Fruit fly (Drosophila melanogaster) whole organism, embryonic: Measurements from ENCODE around the gene pkaap.

Experiments
- CG10274 ChIP-seq: fragments of 200-800 bp; sonication (Bioruptor generic); optimal IDR thresholded peaks from 3 replicates; lab custom pipeline; 2017; ENCODE audit warnings: missing biosample characterization, mild to moderate bottlenecking, missing genetic modification characterization
- CG10321 ChIP-seq: fragments of 200-800 bp; sonication (Bioruptor generic); IDR thresholded peaks from 2 replicates; pipeline ENCODE4 v1.3.6; 2022; ENCODE audit warnings: missing biosample characterization, missing genetic modification characterization
- CG12104 ChIP-seq: fragments of 200-800 bp; sonication (Bioruptor generic); optimal IDR thresholded peaks from 3 replicates; lab custom pipeline; 2016; ENCODE audit warnings: missing biosample characterization, missing genetic modification characterization
- CG14860 ChIP-seq: fragments of 200-800 bp; sonication (Bioruptor generic); IDR thresholded peaks from 3 replicates; pipeline ENCODE4 v1.3.6; 2022; ENCODE audit warnings: missing biosample characterization, missing genetic modification characterization; ENCODE audit not compliant: partially characterized antibody
- CG15514 ChIP-seq: fragments of 200-800 bp; sonication (Bioruptor generic); optimal IDR thresholded peaks from 3 replicates; lab custom pipeline; 2017; ENCODE audit warnings: missing biosample characterization, missing genetic modification characterization, mild to moderate bottlenecking, moderate library complexity, missing genetic modification reagents
- CG1602 ChIP-seq: fragments of 200-800 bp; sonication (Bioruptor generic); optimal IDR thresholded peaks from 3 replicates; lab custom pipeline; 2016; ENCODE audit warnings: missing biosample characterization, missing genetic modification characterization
- CG17612 ChIP-seq: fragments of 200-800 bp; sonication (Bioruptor generic); IDR thresholded peaks from 2 replicates; pipeline ENCODE4 v1.3.6; 2022; ENCODE audit warnings: missing biosample characterization, missing genetic modification characterization
- CG30020 ChIP-seq: fragments of 200-800 bp; optimal IDR thresholded peaks from 2 replicates; lab custom pipeline; 2019; ENCODE audit warnings: missing biosample characterization, mild to moderate bottlenecking, missing genetic modification characterization, moderate library complexity
- CG32532 ChIP-seq: fragments of 200-800 bp; sonication (Bioruptor generic); IDR thresholded peaks from 2 replicates; pipeline ENCODE4 v1.3.6; 2022; ENCODE audit warnings: missing biosample characterization, missing genetic modification characterization
- CG5180 ChIP-seq: fragments of 200-800 bp; sonication (Bioruptor generic); optimal IDR thresholded peaks from 3 replicates; lab custom pipeline; 2017; ENCODE audit warnings: missing biosample characterization, missing genetic modification characterization, mild to moderate bottlenecking, moderate library complexity, missing genetic modification reagents
- CG7745 ChIP-seq: fragments of 200-800 bp; sonication (Bioruptor generic); optimal IDR thresholded peaks from 2 replicates; lab custom pipeline; 2018; ENCODE audit warnings: missing biosample characterization, mild to moderate bottlenecking, missing genetic modification characterization, moderate library complexity
- CTCF ChIP-seq: fragments of 200-800 bp; sonication (Bioruptor generic); optimal IDR thresholded peaks from 2 replicates; lab custom pipeline; 2017; ENCODE audit warnings: missing biosample characterization, mild to moderate bottlenecking, missing genetic modification characterization, moderate library complexity
- CrebB ChIP-seq: fragments of 200-800 bp; sonication (Bioruptor generic); optimal IDR thresholded peaks from 3 replicates; lab custom pipeline; 2018; ENCODE audit warnings: missing biosample characterization, mild to moderate bottlenecking, missing genetic modification characterization
- D ChIP-seq, 2 experiments: fragments of 200-800 bp in 1 of 2; fragments of >200 bp in 1 of 2; sonication (Bioruptor generic) in 1 of 2; optimal IDR thresholded peaks; 2 replicates in 1 of 2; 3 replicates in 1 of 2; lab custom pipeline; 2017; ENCODE audit warnings: mild to moderate bottlenecking in 1 of 2, missing biosample characterization in 1 of 2, missing genetic modification characterization in 1 of 2, missing genetic modification reagents in 1 of 2
- Dfd ChIP-seq, 2 experiments: fragments of >200 bp; optimal IDR thresholded peaks; 2 replicates each; lab custom pipeline; 2017; ENCODE audit warnings: missing biosample characterization in 2 of 2, missing genetic modification characterization in 2 of 2
- E2f1 ChIP-seq: fragments of 200-800 bp; sonication (Bioruptor generic); IDR thresholded peaks from 2 replicates; pipeline ENCODE4 v1.3.6; 2022; ENCODE audit warnings: missing biosample characterization, missing genetic modification characterization
- Eip74EF ChIP-seq, 2 experiments: fragments of 200-800 bp in 1 of 2; fragments of >200 bp in 1 of 2; sonication (Bioruptor generic) in 1 of 2; optimal IDR thresholded peaks; 2 replicates each; lab custom pipeline; 2017 to 2019; ENCODE audit warnings: missing biosample characterization in 2 of 2, missing genetic modification characterization in 2 of 2, mild to moderate bottlenecking in 1 of 2, moderate library complexity in 1 of 2
- Elba2 ChIP-seq: fragments of 200-800 bp; sonication (Bioruptor generic); optimal IDR thresholded peaks from 3 replicates; lab custom pipeline; 2016; ENCODE audit warnings: missing biosample characterization, missing genetic modification characterization
- Ets97D ChIP-seq: fragments of 200-800 bp; sonication (Bioruptor generic); optimal IDR thresholded peaks from 3 replicates; lab custom pipeline; 2016; ENCODE audit warnings: missing biosample characterization, missing genetic modification characterization
- Gsc ChIP-seq: fragments of 200-800 bp; sonication (Bioruptor generic); IDR thresholded peaks from 2 replicates; pipeline ENCODE4 v1.3.6; 2022; ENCODE audit warnings: missing biosample characterization, missing genetic modification characterization
- Hr3 ChIP-seq: fragments of 200-800 bp; sonication (Bioruptor generic); optimal IDR thresholded peaks from 3 replicates; lab custom pipeline; 2016; ENCODE audit warnings: missing biosample characterization, missing genetic modification characterization
- Kr ChIP-seq: fragments of 200-800 bp; sonication (Bioruptor generic); optimal IDR thresholded peaks from 2 replicates; lab custom pipeline; 2017; ENCODE audit warnings: missing biosample characterization, mild to moderate bottlenecking, missing genetic modification characterization
- PHDP ChIP-seq: fragments of 200-800 bp; sonication (Bioruptor generic); optimal IDR thresholded peaks from 3 replicates; lab custom pipeline; 2018; ENCODE audit warnings: missing biosample characterization, mild to moderate bottlenecking, missing genetic modification characterization, moderate library complexity
- Sry-β ChIP-seq: fragments of 200-800 bp; sonication (Bioruptor generic); optimal IDR thresholded peaks from 2 replicates; lab custom pipeline; 2018; ENCODE audit warnings: missing biosample characterization, mild to moderate bottlenecking, missing genetic modification characterization, moderate library complexity
- Usf ChIP-seq: fragments of 200-800 bp; sonication (Bioruptor generic); optimal IDR thresholded peaks from 2 replicates; lab custom pipeline; 2017; ENCODE audit warnings: missing genotype, missing biosample characterization, missing genetic modification characterization
- ab ChIP-seq: fragments of 200-800 bp; sonication (Bioruptor generic); optimal IDR thresholded peaks from 2 replicates; lab custom pipeline; 2016; ENCODE audit warnings: missing biosample characterization, missing genetic modification characterization
- ac ChIP-seq: fragments of 200-800 bp; sonication (Bioruptor generic); optimal IDR thresholded peaks from 3 replicates; lab custom pipeline; 2017; ENCODE audit warnings: missing biosample characterization, mild to moderate bottlenecking, missing genetic modification characterization
- bbx ChIP-seq: fragments of 200-800 bp; sonication (Bioruptor generic); IDR thresholded peaks from 2 replicates; pipeline ENCODE4 v1.3.6; 2022; ENCODE audit warnings: missing biosample characterization, missing genetic modification characterization; ENCODE audit not compliant: partially characterized antibody
- bsh ChIP-seq, 2 experiments: fragments of 200-800 bp; sonication (Bioruptor generic); optimal IDR thresholded peaks; 2 replicates each; lab custom pipeline; 2017 to 2018; ENCODE audit warnings: mild to moderate bottlenecking in 2 of 2, missing biosample characterization in 2 of 2, missing genetic modification characterization in 2 of 2, moderate library complexity in 1 of 2
- cad ChIP-seq: fragments of >200 bp; optimal IDR thresholded peaks from 2 replicates; lab custom pipeline; 2017; ENCODE audit warnings: missing biosample characterization, missing genetic modification characterization
- cwo ChIP-seq: fragments of 200-800 bp; sonication (Bioruptor generic); optimal IDR thresholded peaks from 3 replicates; lab custom pipeline; 2017; ENCODE audit warnings: missing biosample characterization, missing genetic modification characterization, mild to moderate bottlenecking, moderate library complexity, missing genetic modification reagents
- da ChIP-seq: fragments of 200-800 bp; sonication (Bioruptor generic); optimal IDR thresholded peaks from 2 replicates; lab custom pipeline; 2016; ENCODE audit warnings: missing biosample characterization, missing genetic modification characterization
- dan ChIP-seq: fragments of 200-800 bp; sonication (Bioruptor generic); IDR thresholded peaks from 2 replicates; pipeline ENCODE4 v1.3.6; 2022; ENCODE audit warnings: missing biosample characterization, missing genetic modification characterization
- danr ChIP-seq: fragments of 200-800 bp; sonication (Bioruptor generic); IDR thresholded peaks from 2 replicates; pipeline ENCODE4 v1.3.6; 2022; ENCODE audit warnings: missing biosample characterization, missing genetic modification characterization
- dati ChIP-seq: fragments of 200-800 bp; sonication (Bioruptor generic); IDR thresholded peaks from 2 replicates; pipeline ENCODE4 v1.3.6; 2022; ENCODE audit warnings: missing biosample characterization, missing genetic modification characterization
- dimm ChIP-seq: fragments of 200-800 bp; sonication (Bioruptor generic); IDR thresholded peaks from 2 replicates; pipeline ENCODE4 v1.3.6; 2022; ENCODE audit warnings: missing biosample characterization, missing genetic modification characterization
- dmrt99B ChIP-seq: fragments of 200-800 bp; sonication (Bioruptor generic); optimal IDR thresholded peaks from 2 replicates; lab custom pipeline; 2018; ENCODE audit warnings: missing biosample characterization, mild to moderate bottlenecking, missing genetic modification characterization, moderate library complexity
- en ChIP-seq: fragments of 200-800 bp; sonication (Bioruptor generic); optimal IDR thresholded peaks from 2 replicates; lab custom pipeline; 2016; ENCODE audit warnings: missing biosample characterization, missing genetic modification characterization
- grau ChIP-seq: fragments of 200-800 bp; optimal IDR thresholded peaks from 3 replicates; lab custom pipeline; 2019; ENCODE audit warnings: missing biosample characterization, mild to moderate bottlenecking, missing genetic modification characterization, moderate library complexity
- gsb ChIP-seq: fragments of 200-800 bp; sonication (Bioruptor generic); IDR thresholded peaks from 2 replicates; pipeline ENCODE4 v1.3.6; 2022; ENCODE audit warnings: missing biosample characterization, missing genetic modification characterization
- jumu ChIP-seq: fragments of 200-800 bp; sonication (Bioruptor generic); optimal IDR thresholded peaks from 3 replicates; lab custom pipeline; 2016; ENCODE audit warnings: missing biosample characterization, missing genetic modification characterization
- lov ChIP-seq, 2 experiments: fragments of 200-800 bp in 1 of 2; fragments of >200 bp in 1 of 2; sonication (Bioruptor generic) in 1 of 2; IDR thresholded peaks in 1 of 2; optimal IDR thresholded peaks in 1 of 2; 2 replicates in 1 of 2; 3 replicates in 1 of 2; pipeline versions ENCODE4 v1.3.6 to Lab custom; 2017 to 2022; ENCODE audit warnings: missing biosample characterization in 1 of 2, missing genetic modification characterization in 1 of 2
- mld ChIP-seq: fragments of 200-800 bp; sonication (Bioruptor generic); IDR thresholded peaks from 3 replicates; pipeline ENCODE4 v1.3.6; 2022; ENCODE audit warnings: missing biosample characterization, missing genetic modification characterization; ENCODE audit not compliant: partially characterized antibody
- nerfin-1 ChIP-seq: fragments of 200-800 bp; sonication (Bioruptor generic); optimal IDR thresholded peaks from 3 replicates; lab custom pipeline; 2019; ENCODE audit warnings: missing biosample characterization, mild to moderate bottlenecking, missing genetic modification characterization, moderate library complexity
- nerfin-2 ChIP-seq: fragments of 200-800 bp; sonication (Bioruptor generic); IDR thresholded peaks from 2 replicates; pipeline ENCODE4 v1.3.6; 2022; ENCODE audit warnings: missing biosample characterization, missing genetic modification characterization; ENCODE audit not compliant: partially characterized antibody
- pb ChIP-seq: fragments of 200-800 bp; sonication (Bioruptor generic); optimal IDR thresholded peaks from 3 replicates; lab custom pipeline; 2016; ENCODE audit warnings: missing biosample characterization, missing genetic modification characterization
- repo ChIP-seq: fragments of 200-800 bp; sonication (Bioruptor generic); optimal IDR thresholded peaks from 2 replicates; lab custom pipeline; 2016; ENCODE audit warnings: missing biosample characterization, missing genetic modification characterization
- row ChIP-seq: fragments of 200-800 bp; sonication (Bioruptor generic); IDR thresholded peaks from 3 replicates; pipeline ENCODE4 v1.3.6; 2022; ENCODE audit warnings: missing biosample characterization, missing genetic modification characterization
- vnd ChIP-seq: fragments of 200-800 bp; sonication (Bioruptor generic); IDR thresholded peaks from 3 replicates; pipeline ENCODE4 v1.3.6; 2022; ENCODE audit warnings: missing biosample characterization, missing genetic modification characterization; ENCODE audit not compliant: partially characterized antibody
- yki ChIP-seq: fragments of >200 bp; optimal IDR thresholded peaks from 3 replicates; lab custom pipeline; 2018
- z ChIP-seq: fragments of 200-800 bp; sonication (Bioruptor generic); IDR thresholded peaks from 3 replicates; pipeline ENCODE4 v1.3.6; 2022; ENCODE audit warnings: missing biosample characterization, missing genetic modification characterization

Gene pkaap

dm6 chr2L:16286360-16287005 lies 1.6 kb upstream of the pkaap start (continued):
- TF ChIP-seq D (optimal IDR thresholded peaks at IDR 0.05; lab: Kevin White, UChicago): no peak
- TF ChIP-seq D (GFP tag; optimal IDR thresholded peaks at IDR 0.05; lab: Kevin White, UChicago): peak; percentile 72
- TF ChIP-seq da: peak; percentile 26
- peak; percentile 57 for TF ChIP-seq CG12104 (GFP tag; lab: Kevin White, UChicago)
- no peak for TF ChIP-seq row (GFP tag; lab: Robert Waterston, UW)
- peak; percentile 83 for TF ChIP-seq CG15514 (GFP tag; lab: Kevin White, UChicago)
- TF ChIP-seq Eip74EF (GFP tag; optimal IDR thresholded peaks at IDR 0.05; lab: Kevin White, UChicago): peak in 1 of 2 experiments; percentile 66
- TF ChIP-seq ab (GFP tag; lab: Kevin White, UChicago): no peak
- no peak for TF ChIP-seq ac (GFP tag; lab: Kevin White, UChicago)
- peak; percentile 71 for TF ChIP-seq CrebB (tag; lab: Kevin White, UChicago)
- TF ChIP-seq Elba2 (GFP tag; lab: Kevin White, UChicago): no peak
- no peak for TF ChIP-seq Dfd (GFP tag; optimal IDR thresholded peaks at IDR 0.05; lab: Kevin White, UChicago)
- peak; percentile 35 for TF ChIP-seq Usf (GFP tag; lab: Kevin White, UChicago)
- TF ChIP-seq cad: no peak
- TF ChIP-seq mld (GFP tag; lab: Robert Waterston, UW): no peak
- peak; percentile 75 for TF ChIP-seq CG10274 (GFP tag; lab: Kevin White, UChicago)
- no peak for TF ChIP-seq CG17612 (GFP tag; lab: Robert Waterston, UW)
- TF ChIP-seq lov (optimal IDR thresholded peaks at IDR 0.05; lab: Kevin White, UChicago): no peak
- no peak for TF ChIP-seq lov (GFP tag; IDR thresholded peaks at IDR 0.05; lab: Robert Waterston, UW)
- no peak for TF ChIP-seq dimm (GFP tag; lab: Robert Waterston, UW)
- no peak for TF ChIP-seq yki
- TF ChIP-seq jumu (GFP tag; lab: Kevin White, UChicago): peak; percentile 79
- peak; percentile 12 for TF ChIP-seq CTCF (GFP tag; lab: Kevin White, UChicago)
- TF ChIP-seq grau (tag; lab: Kevin White, UChicago): peak; percentile 88
- TF ChIP-seq CG1602 (GFP tag; lab: Kevin White, UChicago): peak; percentile 79
- peak; percentile 15 for TF ChIP-seq CG7745
- no peak for TF ChIP-seq nerfin-2
- TF ChIP-seq Kr (GFP tag; lab: Kevin White, UChicago): no peak
- TF ChIP-seq Hr3: peak; percentile 79
- no peak for TF ChIP-seq z (GFP tag; lab: Robert Waterston, UW)
- TF ChIP-seq danr (GFP tag; lab: Robert Waterston, UW): no peak
- TF ChIP-seq repo (GFP tag; lab: Kevin White, UChicago): peak; percentile 32
- no peak for TF ChIP-seq dan (GFP tag; lab: Robert Waterston, UW)
- TF ChIP-seq PHDP (tag; lab: Kevin White, UChicago): peak; percentile 88
- peak; percentile 62 for TF ChIP-seq en
- TF ChIP-seq nerfin-1 (tag; lab: Kevin White, UChicago): peak; percentile 52
- peak; percentile 56 for TF ChIP-seq Ets97D
- TF ChIP-seq gsb (GFP tag; lab: Robert Waterston, UW): no peak
- TF ChIP-seq pb: peak; percentile 83
- TF ChIP-seq CG14860 (GFP tag; lab: Robert Waterston, UW): no peak
- no peak for TF ChIP-seq E2f1 (GFP tag; lab: Robert Waterston, UW)

dm6 chr2L:16287006-16287601 lies 986 bp upstream of the pkaap start:
- TF ChIP-seq bsh (GFP tag; optimal IDR thresholded peaks at IDR 0.05; lab: Kevin White, UChicago) (no peak), Sry-β (GFP tag; lab: Kevin White, UChicago) (no peak), CG10321 (no peak), dati (no peak), dmrt99B (tag; lab: Kevin White, UChicago) (no peak), CG32532 (GFP tag; lab: Robert Waterston, UW) (no peak), Gsc (GFP tag; lab: Robert Waterston, UW) (no peak), vnd (GFP tag; lab: Robert Waterston, UW) (no peak), CG30020 (tag; lab: Kevin White, UChicago) (no peak), CG5180 (no peak), bbx (GFP tag; lab: Robert Waterston, UW) (no peak), cwo (GFP tag; lab: Kevin White, UChicago) (no peak)
